Fruit fly (Drosophila melanogaster) whole organism, embryonic: Measurements from ENCODE around the gene CG14561.

Experiments used
- Abd-B ChIP-seq: fragments of 200-800 bp; sonication (Bioruptor generic); optimal IDR thresholded peaks from 2 replicates; lab custom pipeline; 2018; ENCODE audit warnings: missing biosample characterization, mild to moderate bottlenecking, missing genetic modification characterization, moderate library complexity
- BEAF-32 ChIP-seq: fragments of 200-800 bp; sonication (Bioruptor generic); optimal IDR thresholded peaks from 3 replicates; lab custom pipeline; 2017; ENCODE audit warnings: missing biosample characterization, missing genetic modification characterization, mild to moderate bottlenecking, moderate library complexity, missing genetic modification reagents
- Bgb ChIP-seq: fragments of 200-800 bp; sonication (Bioruptor generic); IDR thresholded peaks from 2 replicates; pipeline ENCODE4 v1.3.6; 2022; ENCODE audit warnings: missing biosample characterization, missing genetic modification characterization; ENCODE audit not compliant: partially characterized antibody
- CG10267 ChIP-seq: fragments of 200-800 bp; sonication (Bioruptor generic); optimal IDR thresholded peaks from 2 replicates; lab custom pipeline; 2018; ENCODE audit warnings: missing biosample characterization, mild to moderate bottlenecking, missing genetic modification characterization, moderate library complexity
- CG12769 ChIP-seq: fragments of 200-800 bp; sonication (Bioruptor generic); optimal IDR thresholded peaks from 2 replicates; lab custom pipeline; 2019; ENCODE audit warnings: missing biosample characterization, mild to moderate bottlenecking, missing genetic modification characterization, moderate library complexity
- CG13287 ChIP-seq: fragments of 200-800 bp; sonication (Bioruptor generic); IDR thresholded peaks from 2 replicates; pipeline ENCODE4 v1.3.6; 2022; ENCODE audit warnings: missing biosample characterization, missing genetic modification characterization; ENCODE audit not compliant: partially characterized antibody
- CG13894 ChIP-seq: fragments of 200-800 bp; sonication (Bioruptor generic); optimal IDR thresholded peaks from 3 replicates; lab custom pipeline; 2018; ENCODE audit warnings: missing biosample characterization, mild to moderate bottlenecking, missing genetic modification characterization, moderate library complexity
- CG14014 ChIP-seq: fragments of 200-800 bp; sonication (Bioruptor generic); IDR thresholded peaks from 2 replicates; pipeline ENCODE4 v1.3.6; 2022; ENCODE audit warnings: missing biosample characterization, missing genetic modification characterization
- CG14710 ChIP-seq: fragments of 200-800 bp; sonication (Bioruptor generic); optimal IDR thresholded peaks from 3 replicates; lab custom pipeline; 2019; ENCODE audit warnings: missing biosample characterization, mild to moderate bottlenecking, missing genetic modification characterization, moderate library complexity
- CG15073 ChIP-seq: fragments of 200-800 bp; sonication (Bioruptor generic); optimal IDR thresholded peaks from 2 replicates; lab custom pipeline; 2016; ENCODE audit warnings: missing biosample characterization, missing genetic modification characterization
- CG15514 ChIP-seq: fragments of 200-800 bp; sonication (Bioruptor generic); optimal IDR thresholded peaks from 3 replicates; lab custom pipeline; 2017; ENCODE audit warnings: missing biosample characterization, missing genetic modification characterization, mild to moderate bottlenecking, moderate library complexity, missing genetic modification reagents
- CG17385 ChIP-seq: fragments of 200-800 bp; sonication (Bioruptor generic); optimal IDR thresholded peaks from 3 replicates; lab custom pipeline; 2018; ENCODE audit warnings: missing biosample characterization, mild to moderate bottlenecking, missing genetic modification characterization
- CG2116 ChIP-seq: fragments of 200-800 bp; sonication (Bioruptor generic); optimal IDR thresholded peaks from 3 replicates; lab custom pipeline; 2018; ENCODE audit warnings: missing biosample characterization, mild to moderate bottlenecking, missing genetic modification characterization
- CG2120 ChIP-seq: fragments of 200-800 bp; sonication (Bioruptor generic); optimal IDR thresholded peaks from 3 replicates; lab custom pipeline; 2016; ENCODE audit warnings: missing biosample characterization, missing genetic modification characterization
- CG2129 ChIP-seq: fragments of 200-800 bp; sonication (Bioruptor generic); IDR thresholded peaks from 2 replicates; pipeline ENCODE4 v1.3.6; 2022; ENCODE audit warnings: missing biosample characterization, missing genetic modification characterization; ENCODE audit not compliant: partially characterized antibody
- CG30020 ChIP-seq: fragments of 200-800 bp; optimal IDR thresholded peaks from 2 replicates; lab custom pipeline; 2019; ENCODE audit warnings: missing biosample characterization, mild to moderate bottlenecking, missing genetic modification characterization, moderate library complexity
- CG30403 ChIP-seq: fragments of 200-800 bp; sonication (Bioruptor generic); optimal IDR thresholded peaks from 3 replicates; lab custom pipeline; 2016; ENCODE audit warnings: missing biosample characterization, missing genetic modification characterization
- CG31441 ChIP-seq: fragments of 200-800 bp; sonication (Bioruptor generic); IDR thresholded peaks from 2 replicates; pipeline ENCODE4 v1.3.6; 2022; ENCODE audit warnings: missing biosample characterization, missing genetic modification characterization
- CG34224 ChIP-seq: fragments of 200-800 bp; sonication (Bioruptor generic); IDR thresholded peaks from 3 replicates; pipeline ENCODE4 v1.3.6; 2022; ENCODE audit warnings: missing biosample characterization, missing genetic modification characterization; ENCODE audit not compliant: partially characterized antibody
- CG6791 ChIP-seq: fragments of 200-800 bp; sonication (Bioruptor generic); IDR thresholded peaks from 3 replicates; pipeline ENCODE4 v1.3.6; 2022; ENCODE audit warnings: missing biosample characterization, missing genetic modification characterization; ENCODE audit not compliant: partially characterized antibody
- CG8765 ChIP-seq: fragments of 200-800 bp; sonication (Bioruptor generic); IDR thresholded peaks from 2 replicates; pipeline ENCODE4 v1.3.6; 2022; ENCODE audit warnings: missing biosample characterization, missing genetic modification characterization
- CG8924 ChIP-seq: fragments of 200-800 bp; optimal IDR thresholded peaks from 3 replicates; lab custom pipeline; 2019; ENCODE audit warnings: missing biosample characterization, mild to moderate bottlenecking, missing genetic modification characterization, moderate library complexity
- CG9797 ChIP-seq: fragments of 200-800 bp; sonication (Bioruptor generic); optimal IDR thresholded peaks from 3 replicates; lab custom pipeline; 2018; ENCODE audit warnings: missing biosample characterization, mild to moderate bottlenecking, missing genetic modification characterization
- CG9817 ChIP-seq: fragments of 200-800 bp; sonication (Bioruptor generic); optimal IDR thresholded peaks from 2 replicates; lab custom pipeline; 2018; ENCODE audit warnings: missing biosample characterization, mild to moderate bottlenecking, missing genetic modification characterization, moderate library complexity
- CoRest ChIP-seq: fragments of 200-800 bp; sonication (Bioruptor generic); optimal IDR thresholded peaks from 3 replicates; lab custom pipeline; 2018; ENCODE audit warnings: missing biosample characterization, mild to moderate bottlenecking, missing genetic modification characterization, moderate library complexity
- D19A ChIP-seq: fragments of 200-800 bp; optimal IDR thresholded peaks from 3 replicates; lab custom pipeline; 2019; ENCODE audit warnings: missing biosample characterization, mild to moderate bottlenecking, missing genetic modification characterization, moderate library complexity
- Dll ChIP-seq: fragments of 200-800 bp; sonication (Bioruptor generic); IDR thresholded peaks from 4 replicates; pipeline ENCODE4 v1.3.6; 2022; ENCODE audit warnings: missing biosample characterization, missing genetic modification characterization; ENCODE audit not compliant: partially characterized antibody
- MBD-R2 ChIP-seq: fragments of 200-800 bp; sonication (Bioruptor generic); IDR thresholded peaks from 2 replicates; pipeline ENCODE4 v1.3.6; 2022; ENCODE audit warnings: missing biosample characterization, missing genetic modification characterization
- Ptx1 ChIP-seq: fragments of 200-800 bp; sonication (Bioruptor generic); IDR thresholded peaks from 2 replicates; pipeline ENCODE4 v1.3.6; 2022; ENCODE audit warnings: missing biosample characterization, missing genetic modification characterization
- Scr ChIP-seq: fragments of 200-800 bp; sonication (Bioruptor generic); IDR thresholded peaks from 2 replicates; pipeline ENCODE4 v1.3.6; 2022; ENCODE audit warnings: missing biosample characterization, missing genetic modification characterization; ENCODE audit not compliant: partially characterized antibody
- Sry-δ ChIP-seq: fragments of 200-800 bp; sonication (Bioruptor generic); optimal IDR thresholded peaks from 2 replicates; lab custom pipeline; 2016; ENCODE audit warnings: missing biosample characterization, missing genetic modification characterization
- Xbp1 ChIP-seq: fragments of 200-800 bp; sonication (Bioruptor generic); optimal IDR thresholded peaks from 3 replicates; lab custom pipeline; 2016; ENCODE audit warnings: missing biosample characterization, mild to moderate bottlenecking, missing genetic modification characterization
- ato ChIP-seq: fragments of 200-800 bp; sonication (Bioruptor generic); IDR thresholded peaks from 2 replicates; pipeline ENCODE4 v1.3.6; 2022; ENCODE audit warnings: missing biosample characterization, missing genetic modification characterization; ENCODE audit not compliant: partially characterized antibody
- bcd ChIP-seq: fragments of 200-800 bp; sonication (Bioruptor generic); optimal IDR thresholded peaks from 2 replicates; lab custom pipeline; 2017; ENCODE audit warnings: missing biosample characterization, mild to moderate bottlenecking, missing genetic modification characterization
- ci ChIP-seq: fragments of 200-800 bp; sonication (Bioruptor generic); IDR thresholded peaks from 3 replicates; pipeline ENCODE4 v1.3.6; 2022; ENCODE audit warnings: missing biosample characterization, missing genetic modification characterization
- corto ChIP-seq: fragments of 200-800 bp; sonication (Bioruptor generic); optimal IDR thresholded peaks from 2 replicates; lab custom pipeline; 2016; ENCODE audit warnings: missing biosample characterization, mild to moderate bottlenecking, missing genetic modification characterization, moderate library complexity
- gcm2 ChIP-seq: fragments of 200-800 bp; sonication (Bioruptor generic); optimal IDR thresholded peaks from 2 replicates; lab custom pipeline; 2016; ENCODE audit warnings: missing biosample characterization, missing genetic modification characterization
- hb ChIP-seq: fragments of 200-800 bp; sonication (Bioruptor generic); IDR thresholded peaks from 3 replicates; pipeline ENCODE4 v1.3.6; 2022; ENCODE audit warnings: missing biosample characterization, missing genetic modification characterization; ENCODE audit not compliant: partially characterized antibody
- mld ChIP-seq: fragments of 200-800 bp; sonication (Bioruptor generic); IDR thresholded peaks from 3 replicates; pipeline ENCODE4 v1.3.6; 2022; ENCODE audit warnings: missing biosample characterization, missing genetic modification characterization; ENCODE audit not compliant: partially characterized antibody
- nerfin-2 ChIP-seq: fragments of 200-800 bp; sonication (Bioruptor generic); IDR thresholded peaks from 2 replicates; pipeline ENCODE4 v1.3.6; 2022; ENCODE audit warnings: missing biosample characterization, missing genetic modification characterization; ENCODE audit not compliant: partially characterized antibody
- pfk ChIP-seq: fragments of 200-800 bp; sonication (Bioruptor generic); optimal IDR thresholded peaks from 2 replicates; lab custom pipeline; 2018; ENCODE audit warnings: missing biosample characterization, mild to moderate bottlenecking, missing genetic modification characterization, moderate library complexity
- phol ChIP-seq: fragments of 200-800 bp; sonication (Bioruptor generic); optimal IDR thresholded peaks from 3 replicates; lab custom pipeline; 2018; ENCODE audit warnings: missing biosample characterization, mild to moderate bottlenecking, missing genetic modification characterization, moderate library complexity
- sisA ChIP-seq: fragments of 200-800 bp; sonication (Bioruptor generic); IDR thresholded peaks from 2 replicates; pipeline ENCODE4 v1.3.6; 2022; ENCODE audit warnings: missing biosample characterization, missing genetic modification characterization
- stwl ChIP-seq: fragments of 200-800 bp; sonication (Bioruptor generic); optimal IDR thresholded peaks from 3 replicates; lab custom pipeline; 2018; ENCODE audit warnings: missing biosample characterization, mild to moderate bottlenecking, missing genetic modification characterization, moderate library complexity
- tgo ChIP-seq: fragments of 200-800 bp; sonication (Bioruptor generic); IDR thresholded peaks from 3 replicates; pipeline ENCODE4 v1.3.6; 2022; ENCODE audit warnings: missing biosample characterization, missing genetic modification characterization
- ttk ChIP-seq: fragments of 200-800 bp; sonication (Bioruptor generic); IDR thresholded peaks from 2 replicates; pipeline ENCODE4 v2.1.2; 2022; ENCODE audit warnings: missing biosample characterization, missing genetic modification characterization
- unc-4 ChIP-seq: fragments of 200-800 bp; sonication (Bioruptor generic); IDR thresholded peaks from 2 replicates; pipeline ENCODE4 v1.3.6; 2022; ENCODE audit warnings: missing biosample characterization, missing genetic modification characterization; ENCODE audit not compliant: partially characterized antibody

Gene CG14561

dm6 chr3L:22071687-22072394, 6.1 kb downstream of the CG14561 start, which contains the start of gene CG7139 (continued):
- TF ChIP-seq Sry-δ (GFP tag; lab: Kevin White, UChicago) (peak; percentile 72), ato (GFP tag; lab: Robert Waterston, UW) (0 out of 2 replicates have a peak, but pooled peaks have one; percentile 43), CoRest (tag; lab: Kevin White, UChicago) (peak; percentile 49), CG8924 (tag; lab: Kevin White, UChicago) (no peak), MBD-R2 (GFP tag; lab: Robert Waterston, UW) (peak; percentile 44), phol (peak; percentile 8), Ptx1 (GFP tag; lab: Robert Waterston, UW) (no peak), CG14014 (GFP tag; lab: Robert Waterston, UW) (no peak), Abd-B (GFP tag; lab: Kevin White, UChicago) (peak; percentile 8), hb (GFP tag; lab: Robert Waterston, UW) (peak; percentile 55), stwl (tag; lab: Kevin White, UChicago) (peak; percentile 37), sisA (GFP tag; lab: Robert Waterston, UW) (no peak), CG8765 (GFP tag; lab: Robert Waterston, UW) (no peak), CG13894 (peak; percentile 26), CG17385 (peak; percentile 12), gcm2 (no peak), CG15073 (GFP tag; lab: Kevin White, UChicago) (peak; percentile 73), Bgb (GFP tag; lab: Robert Waterston, UW) (peak; percentile 50), bcd (peak; percentile 9), corto (GFP tag; lab: Kevin White, UChicago) (peak; percentile 21), CG6791 (GFP tag; lab: Robert Waterston, UW) (peak; percentile 75), ttk (GFP tag; lab: Robert Waterston, UW) (no peak), Xbp1 (GFP tag; lab: Kevin White, UChicago) (peak; percentile 67), CG9797 (GFP tag; lab: Kevin White, UChicago) (peak; percentile 17), D19A (tag; lab: Kevin White, UChicago) (peak; percentile 58), unc-4 (GFP tag; lab: Robert Waterston, UW) (peak; percentile 48; the same call in 1 of the 2 replicates), pfk (no peak), CG9817 (tag; lab: Kevin White, UChicago) (peak; percentile 1), mld (GFP tag; lab: Robert Waterston, UW) (peak; percentile 42; the same call in 1 of the 3 replicates), CG31441 (GFP tag; lab: Robert Waterston, UW) (peak; percentile 28; the same call in 1 of the 2 replicates), CG2129 (GFP tag; lab: Robert Waterston, UW) (0 out of 2 replicates have a peak, but pooled peaks have one; percentile 22), CG2116 (GFP tag; lab: Kevin White, UChicago) (peak; percentile 72), CG34224 (peak; percentile 50), CG15514 (GFP tag; lab: Kevin White, UChicago) (peak; percentile 37), Scr (peak; percentile 74), CG12769 (peak; percentile 37), CG2120 (GFP tag; lab: Kevin White, UChicago) (peak; percentile 12), Dll (GFP tag; lab: Robert Waterston, UW) (peak; percentile 67; the same call in 3 of the 4 replicates), CG10267 (tag; lab: Kevin White, UChicago) (peak; percentile 9), tgo (no peak), ci (GFP tag; lab: Robert Waterston, UW) (peak; percentile 53; the same call in 1 of the 3 replicates), nerfin-2 (peak; percentile 70), BEAF-32 (GFP tag; lab: Kevin White, UChicago) (peak; percentile 81), CG14710 (tag; lab: Kevin White, UChicago) (peak; percentile 49), CG30403 (peak; percentile 37), CG30020 (peak; percentile 67), CG13287 (GFP tag; lab: Robert Waterston, UW) (peak; percentile 53)
